Fruit fly (Drosophila melanogaster) whole organism: ENCODE measurements around the gene CG14402.

Experiments
- CG8478 ChIP-seq: fragments of >200 bp; optimal IDR thresholded peaks from 2 replicates; lab custom pipeline; 2018; ENCODE audit warnings: inconsistent platforms
- Dll ChIP-seq: fragments of >200 bp; optimal IDR thresholded peaks from 2 replicates; lab custom pipeline; 2017
- pan ChIP-seq: fragments of >200 bp; optimal IDR thresholded peaks from 2 replicates; lab custom pipeline; 2017

DNA sequence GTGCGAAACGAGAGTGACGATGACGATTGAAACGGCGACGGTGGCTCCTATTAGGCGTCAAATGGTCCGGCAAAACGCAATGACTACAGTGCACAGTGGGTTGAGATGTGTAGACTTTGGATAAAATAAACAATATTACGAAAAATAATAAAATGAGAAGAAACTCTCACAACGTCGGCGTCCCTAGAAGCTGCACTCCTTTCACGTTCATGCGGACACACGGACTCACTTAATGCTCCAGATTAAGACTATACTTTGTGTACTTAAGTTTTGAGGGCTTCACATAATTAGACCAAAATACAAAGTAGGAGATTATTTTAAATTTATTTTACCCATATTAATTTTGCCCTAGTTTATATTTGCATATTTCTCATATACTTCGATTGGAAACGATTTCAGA is 9.1 kb upstream of the CG14402 start:
- TF ChIP-seq Dll (lab: Kevin White, UChicago) (no peak), CG8478 (lab: Kevin White, UChicago) (no peak), pan (no peak)
